Fruit fly (Drosophila melanogaster): ENCODE data around the gene CG4822.

The CG4822 gene

DNA sequence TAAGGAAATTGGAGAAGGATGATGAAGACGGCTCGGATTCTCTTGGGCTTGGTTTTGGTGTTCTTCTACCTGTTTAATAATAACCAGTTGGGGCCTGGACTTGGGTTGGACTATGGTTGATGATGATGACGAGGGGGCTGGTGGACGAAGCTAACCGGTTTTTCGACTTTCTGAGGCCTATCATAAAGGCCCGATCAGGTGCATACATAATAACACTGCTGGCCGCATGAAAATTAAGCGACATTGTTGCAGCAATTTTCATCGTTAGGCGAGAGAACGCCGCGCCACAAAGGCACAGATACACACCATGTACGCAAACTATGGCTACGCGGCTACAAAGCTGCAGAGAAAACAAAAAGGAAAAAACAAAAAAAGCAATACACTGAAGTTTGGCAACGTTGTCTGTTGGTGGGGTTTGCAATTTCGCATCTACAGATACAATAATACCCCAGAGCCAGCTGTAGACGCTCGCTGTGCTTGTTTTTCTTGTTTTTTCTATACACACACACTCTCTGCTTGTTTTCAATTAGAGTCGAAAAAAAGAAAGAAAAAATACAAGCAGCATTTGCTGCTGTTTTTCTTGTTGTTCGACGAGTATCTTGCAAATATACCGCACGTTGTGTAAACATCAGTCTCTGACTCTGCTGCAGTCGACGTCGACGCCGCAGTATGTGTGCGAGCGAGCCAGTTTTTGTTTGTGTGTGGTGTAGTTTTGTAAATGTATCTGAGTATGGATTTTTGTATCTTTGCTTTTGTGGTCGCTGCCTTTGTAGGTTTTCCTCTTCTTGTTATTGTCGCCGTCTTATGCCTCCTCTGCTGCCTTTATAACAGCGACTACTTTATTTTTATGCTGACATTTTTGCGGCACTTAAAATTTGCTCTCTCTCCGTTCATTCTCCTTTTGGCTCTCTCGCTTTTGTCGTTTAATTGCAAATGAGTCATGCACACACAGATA, 44.8 kb upstream of the CG4822 start (continued):
- peak; percentile 81 for TF ChIP-seq CG17568 (GFP tag; optimal IDR thresholded peaks at IDR 0.05)
- no peak for TF ChIP-seq h (optimal IDR thresholded peaks at IDR 0.05)
- no peak for TF ChIP-seq vnd (GFP tag; IDR thresholded peaks at IDR 0.05; ENCODE audit: partially characterized antibody)
- TF ChIP-seq oc (tag; optimal IDR thresholded peaks at IDR 0.05) = peak; percentile 21
- TF ChIP-seq ATbp (GFP tag; optimal IDR thresholded peaks at IDR 0.05) = peak; percentile 81
- no peak for TF ChIP-seq hb (GFP tag; IDR thresholded peaks at IDR 0.05; ENCODE audit: partially characterized antibody)
- no peak for TF ChIP-seq CG30431 (GFP tag; optimal IDR thresholded peaks at IDR 0.05)
- TF ChIP-seq Hmr (GFP tag; optimal IDR thresholded peaks at IDR 0.05) = peak; percentile 95
- no peak for TF ChIP-seq BEAF-32 (GFP tag; optimal IDR thresholded peaks at IDR 0.05)
- TF ChIP-seq CG18599 (GFP tag; optimal IDR thresholded peaks at IDR 0.05) = peak; percentile 93
- TF ChIP-seq ap (GFP tag; IDR thresholded peaks at IDR 0.05) = no peak
- TF ChIP-seq gcm (GFP tag; optimal IDR thresholded peaks at IDR 0.05) = peak; percentile 52
- TF ChIP-seq nerfin-1 (tag; optimal IDR thresholded peaks at IDR 0.05) = peak; percentile 73
- no peak for TF ChIP-seq lmd (GFP tag; IDR thresholded peaks at IDR 0.05)
- TF ChIP-seq Poxn (GFP tag; IDR thresholded peaks at IDR 0.05) = no peak
- no peak for TF ChIP-seq CG14667 (GFP tag; IDR thresholded peaks at IDR 0.05)
- TF ChIP-seq sim (GFP tag; IDR thresholded peaks at IDR 0.05) = no peak
- peak in 1 of 3 experiments; percentile 34 for TF ChIP-seq lola (GFP tag; optimal IDR thresholded peaks at IDR 0.05)
- no peak for TF ChIP-seq CG3847 (GFP tag; IDR thresholded peaks at IDR 0.05)
- TF ChIP-seq sob (GFP tag; IDR thresholded peaks at IDR 0.05) = no peak
- TF ChIP-seq inv (GFP tag; IDR thresholded peaks at IDR 0.05; ENCODE audit: partially characterized antibody) = no peak
- TF ChIP-seq fu2 (GFP tag; optimal IDR thresholded peaks at IDR 0.05) = no peak
- peak; percentile 71 for TF ChIP-seq CG11723 (GFP tag; optimal IDR thresholded peaks at IDR 0.05)
- peak; percentile 78 for TF ChIP-seq CG1233 (GFP tag; optimal IDR thresholded peaks at IDR 0.05)
- TF ChIP-seq CG10543 (GFP tag; optimal IDR thresholded peaks at IDR 0.05) = peak; percentile 97
- TF ChIP-seq CG10565 (GFP tag; optimal IDR thresholded peaks at IDR 0.05) = no peak
- TF ChIP-seq CG17361 (GFP tag; IDR thresholded peaks at IDR 0.05) = no peak
- no peak for TF ChIP-seq mld (GFP tag; IDR thresholded peaks at IDR 0.05; ENCODE audit: partially characterized antibody)
- peak; percentile 58 for TF ChIP-seq twi (tag; optimal IDR thresholded peaks at IDR 0.05)
- TF ChIP-seq amos (GFP tag; IDR thresholded peaks at IDR 0.05; ENCODE audit: partially characterized antibody) = no peak
- TF ChIP-seq sr (GFP tag; IDR thresholded peaks at IDR 0.05) = no peak
- TF ChIP-seq zen (tag; optimal IDR thresholded peaks at IDR 0.05) = peak; percentile 55
- TF ChIP-seq Lpt (GFP tag; optimal IDR thresholded peaks at IDR 0.05) = peak; percentile 27
- peak; percentile 72 for TF ChIP-seq CG12219 (GFP tag; optimal IDR thresholded peaks at IDR 0.05)
- peak; percentile 11 for TF ChIP-seq tin (GFP tag; optimal IDR thresholded peaks at IDR 0.05)
- peak; percentile 67 for TF ChIP-seq wek (GFP tag; optimal IDR thresholded peaks at IDR 0.05)
- peak; percentile 58 to 63 for TF ChIP-seq Hr51 (GFP tag; optimal IDR thresholded peaks at IDR 0.05)
- peak; percentile 91 for TF ChIP-seq CG6813 (GFP tag; optimal IDR thresholded peaks at IDR 0.05)
- TF ChIP-seq danr (GFP tag; IDR thresholded peaks at IDR 0.05) = no peak
- no peak for TF ChIP-seq jing (GFP tag; optimal IDR thresholded peaks at IDR 0.05)
- peak; percentile 45 for TF ChIP-seq salm (tag; optimal IDR thresholded peaks at IDR 0.05)
- TF ChIP-seq slp2 (GFP tag; optimal IDR thresholded peaks at IDR 0.05) = no peak
- TF ChIP-seq lov (optimal IDR thresholded peaks at IDR 0.05) = no peak
- TF ChIP-seq lov (GFP tag; IDR thresholded peaks at IDR 0.05) = no peak
- peak in 1 of 2 experiments; percentile 4 for TF ChIP-seq dpn (GFP tag; optimal IDR thresholded peaks at IDR 0.05)
- TF ChIP-seq CG17359 (tag; optimal IDR thresholded peaks at IDR 0.05) = peak; percentile 96
- no peak for TF ChIP-seq CG32772 (GFP tag; IDR thresholded peaks at IDR 0.05)
- TF ChIP-seq gce (GFP tag; IDR thresholded peaks at IDR 0.05) = no peak

Measured in whole organism, embryonic.